Fruit fly (Drosophila melanogaster) whole organism, embryonic: Measurements from ENCODE around the gene Ubc4.
A peak's percentile ranks its signal among the peaks of the same experiment; 100 is the strongest.

Experiments
- Ada2b ChIP-seq: fragments of 200-800 bp; sonication (Bioruptor generic); IDR thresholded peaks from 2 replicates; pipeline ENCODE4 v1.3.6; 2022; ENCODE audit warnings: missing biosample characterization, missing genetic modification characterization
- CG11696 ChIP-seq: fragments of 200-800 bp; sonication (Bioruptor generic); IDR thresholded peaks from 2 replicates; pipeline ENCODE4 v1.3.6; 2022; ENCODE audit warnings: missing biosample characterization, missing genetic modification characterization
- CG12391 ChIP-seq: fragments of 200-800 bp; sonication (Bioruptor generic); optimal IDR thresholded peaks from 3 replicates; lab custom pipeline; 2018; ENCODE audit warnings: missing biosample characterization, mild to moderate bottlenecking, missing genetic modification characterization, moderate library complexity
- CG13296 ChIP-seq: fragments of 200-800 bp; sonication (Bioruptor generic); optimal IDR thresholded peaks from 3 replicates; lab custom pipeline; 2018; ENCODE audit warnings: missing biosample characterization, mild to moderate bottlenecking, missing genetic modification characterization
- CG15269 ChIP-seq: fragments of 200-800 bp; sonication (Bioruptor generic); optimal IDR thresholded peaks from 2 replicates; lab custom pipeline; 2018; ENCODE audit warnings: missing biosample characterization, mild to moderate bottlenecking, missing genetic modification characterization, moderate library complexity
- CG17328 ChIP-seq: fragments of 200-800 bp; sonication (Bioruptor generic); IDR thresholded peaks from 2 replicates; pipeline ENCODE4 v1.3.6; 2022; ENCODE audit warnings: missing biosample characterization, missing genetic modification characterization
- CG17361 ChIP-seq: fragments of 200-800 bp; sonication (Bioruptor generic); IDR thresholded peaks from 3 replicates; pipeline ENCODE4 v1.3.6; 2022; ENCODE audit warnings: missing biosample characterization, missing genetic modification characterization
- CG17612 ChIP-seq: fragments of 200-800 bp; sonication (Bioruptor generic); IDR thresholded peaks from 2 replicates; pipeline ENCODE4 v1.3.6; 2022; ENCODE audit warnings: missing biosample characterization, missing genetic modification characterization
- CG18011 ChIP-seq: fragments of 200-800 bp; sonication (Bioruptor generic); optimal IDR thresholded peaks from 2 replicates; lab custom pipeline; 2017; ENCODE audit warnings: missing biosample characterization, missing genetic modification characterization, mild to moderate bottlenecking, moderate library complexity, missing genotype
- CG18599 ChIP-seq: fragments of 200-800 bp; sonication (Bioruptor generic); optimal IDR thresholded peaks from 3 replicates; lab custom pipeline; 2017; ENCODE audit warnings: missing biosample characterization, missing genetic modification characterization, mild to moderate bottlenecking, moderate library complexity, missing genetic modification reagents
- CG2129 ChIP-seq: fragments of 200-800 bp; sonication (Bioruptor generic); IDR thresholded peaks from 2 replicates; pipeline ENCODE4 v1.3.6; 2022; ENCODE audit warnings: missing biosample characterization, missing genetic modification characterization; ENCODE audit not compliant: partially characterized antibody
- CG2889 ChIP-seq: fragments of 200-800 bp; sonication (Bioruptor generic); IDR thresholded peaks from 3 replicates; pipeline ENCODE4 v1.3.6; 2022; ENCODE audit warnings: missing biosample characterization, missing genetic modification characterization
- CG30403 ChIP-seq: fragments of 200-800 bp; sonication (Bioruptor generic); optimal IDR thresholded peaks from 3 replicates; lab custom pipeline; 2016; ENCODE audit warnings: missing biosample characterization, missing genetic modification characterization
- CG30431 ChIP-seq: fragments of 200-800 bp; sonication (Bioruptor generic); optimal IDR thresholded peaks from 2 replicates; lab custom pipeline; 2017; ENCODE audit warnings: missing biosample characterization, missing genetic modification characterization
- CG31441 ChIP-seq: fragments of 200-800 bp; sonication (Bioruptor generic); IDR thresholded peaks from 2 replicates; pipeline ENCODE4 v1.3.6; 2022; ENCODE audit warnings: missing biosample characterization, missing genetic modification characterization
- CG34376 ChIP-seq: fragments of 200-800 bp; sonication (Bioruptor generic); optimal IDR thresholded peaks from 2 replicates; lab custom pipeline; 2018; ENCODE audit warnings: missing biosample characterization, mild to moderate bottlenecking, missing genetic modification characterization
- CG34422 ChIP-seq: fragments of 200-800 bp; sonication (Bioruptor generic); IDR thresholded peaks from 3 replicates; pipeline ENCODE4 v1.3.6; 2022; ENCODE audit warnings: missing biosample characterization, missing genetic modification characterization
- CG6689 ChIP-seq: fragments of 200-800 bp; sonication (Bioruptor generic); IDR thresholded peaks from 2 replicates; pipeline ENCODE4 v1.3.6; 2022; ENCODE audit warnings: missing biosample characterization, missing genetic modification characterization
- CG7839 ChIP-seq: fragments of 200-800 bp; sonication (Bioruptor generic); optimal IDR thresholded peaks from 3 replicates; lab custom pipeline; 2018; ENCODE audit warnings: missing biosample characterization, mild to moderate bottlenecking, missing genetic modification characterization, moderate library complexity
- CG8290 ChIP-seq, 3 experiments: fragments of 200-800 bp; sonication (Bioruptor generic); optimal IDR thresholded peaks; 2 replicates each; lab custom pipeline; 2016 to 2019; ENCODE audit warnings: missing biosample characterization in 3 of 3, missing genetic modification characterization in 3 of 3, mild to moderate bottlenecking in 2 of 3, moderate library complexity in 1 of 3
- Dip2 ChIP-seq: fragments of 200-800 bp; sonication (Bioruptor generic); IDR thresholded peaks from 2 replicates; pipeline ENCODE4 v1.3.6; 2022; ENCODE audit warnings: missing biosample characterization, missing genetic modification characterization
- E2f2 ChIP-seq: fragments of 200-800 bp; sonication (Bioruptor generic); IDR thresholded peaks from 2 replicates; pipeline ENCODE4 v1.3.6; 2022; ENCODE audit warnings: missing biosample characterization, missing genetic modification characterization
- H2.0 ChIP-seq: fragments of 200-800 bp; sonication (Bioruptor generic); IDR thresholded peaks from 2 replicates; pipeline ENCODE4 v1.3.6; 2022; ENCODE audit warnings: missing biosample characterization, missing genetic modification characterization
- HHEX ChIP-seq: fragments of 200-800 bp; sonication (Bioruptor generic); optimal IDR thresholded peaks from 3 replicates; lab custom pipeline; 2017; ENCODE audit warnings: missing biosample characterization, mild to moderate bottlenecking, missing genetic modification characterization, missing genetic modification reagents
- Hr39 ChIP-seq: fragments of >200 bp; optimal IDR thresholded peaks from 2 replicates; lab custom pipeline; 2017
- Jarid2 ChIP-seq: fragments of 200-800 bp; sonication (Bioruptor generic); optimal IDR thresholded peaks from 3 replicates; lab custom pipeline; 2017; ENCODE audit warnings: mild to moderate bottlenecking, missing biosample characterization, missing genetic modification reagents, missing genetic modification characterization
- Kr ChIP-seq: fragments of 200-800 bp; sonication (Bioruptor generic); optimal IDR thresholded peaks from 2 replicates; lab custom pipeline; 2017; ENCODE audit warnings: missing biosample characterization, mild to moderate bottlenecking, missing genetic modification characterization
- Lim3 ChIP-seq: fragments of 200-800 bp; sonication (Bioruptor generic); IDR thresholded peaks from 2 replicates; pipeline ENCODE4 v1.3.6; 2022; ENCODE audit warnings: missing biosample characterization, missing genetic modification characterization
- Max ChIP-seq: fragments of 200-800 bp; sonication (Bioruptor generic); optimal IDR thresholded peaks from 2 replicates; lab custom pipeline; 2016; ENCODE audit warnings: missing biosample characterization, mild to moderate bottlenecking, missing genetic modification characterization
- Med ChIP-seq: fragments of 200-800 bp; sonication (Bioruptor generic); peaks from one replicate; lab custom pipeline; 2016; ENCODE audit warnings: missing biosample characterization, missing genetic modification characterization, mild to moderate bottlenecking, inconsistent platforms, moderate library complexity
- Nf-YB ChIP-seq: fragments of 200-800 bp; sonication (Bioruptor generic); optimal IDR thresholded peaks from 3 replicates; lab custom pipeline; 2019; ENCODE audit warnings: missing biosample characterization, mild to moderate bottlenecking, missing genetic modification characterization, moderate library complexity
- Sox100B ChIP-seq: fragments of 200-800 bp; sonication (Bioruptor generic); optimal IDR thresholded peaks from 3 replicates; lab custom pipeline; 2018; ENCODE audit warnings: missing biosample characterization, mild to moderate bottlenecking, missing genetic modification characterization
- Sry-β ChIP-seq: fragments of 200-800 bp; sonication (Bioruptor generic); optimal IDR thresholded peaks from 2 replicates; lab custom pipeline; 2018; ENCODE audit warnings: missing biosample characterization, mild to moderate bottlenecking, missing genetic modification characterization, moderate library complexity
- TFAM ChIP-seq: fragments of 200-800 bp; sonication (Bioruptor generic); optimal IDR thresholded peaks from 2 replicates; lab custom pipeline; 2017; ENCODE audit warnings: missing biosample characterization, missing genetic modification characterization, inconsistent platforms
- amos ChIP-seq: fragments of 200-800 bp; sonication (Bioruptor generic); IDR thresholded peaks from 2 replicates; pipeline ENCODE4 v1.3.6; 2022; ENCODE audit warnings: missing biosample characterization, missing genetic modification characterization; ENCODE audit not compliant: partially characterized antibody
- az2 ChIP-seq: fragments of 200-800 bp; sonication (Bioruptor generic); optimal IDR thresholded peaks from 3 replicates; lab custom pipeline; 2016; ENCODE audit warnings: missing biosample characterization, missing genetic modification characterization
- cas ChIP-seq: fragments of 200-800 bp; sonication (Bioruptor generic); IDR thresholded peaks from 2 replicates; pipeline ENCODE4 v1.3.6; 2022; ENCODE audit warnings: missing biosample characterization, missing genetic modification characterization
- crp ChIP-seq, 2 experiments: fragments of 200-800 bp; sonication (Bioruptor generic); optimal IDR thresholded peaks; 2 replicates in 1 of 2; 3 replicates in 1 of 2; lab custom pipeline; 2017; ENCODE audit warnings: missing biosample characterization in 2 of 2, missing genetic modification characterization in 2 of 2, mild to moderate bottlenecking in 1 of 2, moderate library complexity in 1 of 2
- jing ChIP-seq: fragments of 200-800 bp; sonication (Bioruptor generic); optimal IDR thresholded peaks from 2 replicates; lab custom pipeline; 2018; ENCODE audit warnings: missing biosample characterization, mild to moderate bottlenecking, missing genetic modification characterization
- jumu ChIP-seq: fragments of 200-800 bp; sonication (Bioruptor generic); optimal IDR thresholded peaks from 3 replicates; lab custom pipeline; 2016; ENCODE audit warnings: missing biosample characterization, missing genetic modification characterization
- klu ChIP-seq: fragments of 200-800 bp; sonication (Bioruptor generic); IDR thresholded peaks from 2 replicates; pipeline ENCODE4 v1.3.6; 2022; ENCODE audit warnings: missing biosample characterization, missing genetic modification characterization
- lov ChIP-seq, 2 experiments: fragments of 200-800 bp in 1 of 2; fragments of >200 bp in 1 of 2; sonication (Bioruptor generic) in 1 of 2; IDR thresholded peaks in 1 of 2; optimal IDR thresholded peaks in 1 of 2; 2 replicates in 1 of 2; 3 replicates in 1 of 2; pipeline versions ENCODE4 v1.3.6 to Lab custom; 2017 to 2022; ENCODE audit warnings: missing biosample characterization in 1 of 2, missing genetic modification characterization in 1 of 2
- pho ChIP-seq: fragments of 200-800 bp; sonication (Bioruptor generic); optimal IDR thresholded peaks from 2 replicates; lab custom pipeline; 2016; ENCODE audit warnings: missing biosample characterization, missing genetic modification characterization
- psq ChIP-seq: fragments of 200-800 bp; sonication (Bioruptor generic); optimal IDR thresholded peaks from 2 replicates; lab custom pipeline; 2017; ENCODE audit warnings: missing biosample characterization, missing genetic modification characterization
- sens ChIP-seq: fragments of 200-800 bp; sonication (Bioruptor generic); peaks from one replicate; lab custom pipeline; 2016; ENCODE audit warnings: missing biosample characterization, missing genetic modification characterization
- sens-2 ChIP-seq: fragments of 200-800 bp; sonication (Bioruptor generic); IDR thresholded peaks from 2 replicates; pipeline ENCODE4 v1.3.6; 2022; ENCODE audit warnings: missing biosample characterization, missing genetic modification characterization
- sisA ChIP-seq: fragments of 200-800 bp; sonication (Bioruptor generic); IDR thresholded peaks from 2 replicates; pipeline ENCODE4 v1.3.6; 2022; ENCODE audit warnings: missing biosample characterization, missing genetic modification characterization
- so ChIP-seq: fragments of 200-800 bp; sonication (Bioruptor generic); IDR thresholded peaks from 3 replicates; pipeline ENCODE4 v1.3.6; 2022; ENCODE audit warnings: missing biosample characterization, missing genetic modification characterization
- sob ChIP-seq: fragments of 200-800 bp; sonication (Bioruptor generic); IDR thresholded peaks from 2 replicates; pipeline ENCODE4 v1.3.6; 2022; ENCODE audit warnings: missing biosample characterization, missing genetic modification characterization
- tin ChIP-seq: fragments of 200-800 bp; sonication (Bioruptor generic); optimal IDR thresholded peaks from 3 replicates; lab custom pipeline; 2016; ENCODE audit warnings: missing biosample characterization, missing genetic modification characterization
- zen2 ChIP-seq: fragments of 200-800 bp; sonication (Bioruptor generic); IDR thresholded peaks from 3 replicates; pipeline ENCODE4 v1.3.6; 2022; ENCODE audit warnings: missing biosample characterization, missing genetic modification characterization; ENCODE audit not compliant: partially characterized antibody

Gene Ubc4

dm6 chr3L:9695647-9696046 is 2.5 kb upstream of the Ubc4 start (continued):
- no peak for TF ChIP-seq Kr (GFP tag; lab: Kevin White, UChicago)
- no peak for TF ChIP-seq sens-2
- peak; percentile 54 for TF ChIP-seq CG12391 (tag; lab: Kevin White, UChicago)
- TF ChIP-seq Lim3 (GFP tag; lab: Robert Waterston, UW): no peak
- no peak for TF ChIP-seq CG17612
- no peak for TF ChIP-seq psq (GFP tag; lab: Kevin White, UChicago)
- no peak for TF ChIP-seq CG13296 (GFP tag; lab: Kevin White, UChicago)
- no peak for TF ChIP-seq lov (optimal IDR thresholded peaks at IDR 0.05; lab: Kevin White, UChicago)
- TF ChIP-seq lov (GFP tag; IDR thresholded peaks at IDR 0.05; lab: Robert Waterston, UW): no peak
- TF ChIP-seq Ada2b (GFP tag; lab: Robert Waterston, UW): no peak
- TF ChIP-seq CG34422 (GFP tag; lab: Robert Waterston, UW): no peak
- TF ChIP-seq CG2889 (GFP tag; lab: Robert Waterston, UW): no peak
- TF ChIP-seq CG8290 (GFP tag; optimal IDR thresholded peaks at IDR 0.05; lab: Kevin White, UChicago): no peak
- no peak for TF ChIP-seq CG8290 (tag; optimal IDR thresholded peaks at IDR 0.05; lab: Kevin White, UChicago)
- TF ChIP-seq tin (GFP tag; lab: Kevin White, UChicago): no peak
- peak; percentile 64 for TF ChIP-seq sens (GFP tag; lab: Kevin White, UChicago)
- no peak for TF ChIP-seq CG17328 (GFP tag; lab: Robert Waterston, UW)
- no peak for TF ChIP-seq jing
- peak; percentile 49 for TF ChIP-seq CG30403 (GFP tag; lab: Kevin White, UChicago)
- TF ChIP-seq CG34376 (GFP tag; lab: Kevin White, UChicago): no peak
- no peak for TF ChIP-seq Max
- TF ChIP-seq CG15269 (tag; lab: Kevin White, UChicago): peak; percentile 67
- TF ChIP-seq Jarid2 (GFP tag; lab: Kevin White, UChicago): no peak
- no peak for TF ChIP-seq zen2 (GFP tag; lab: Robert Waterston, UW)
- peak; percentile 4 for TF ChIP-seq az2
- no peak for TF ChIP-seq jumu (GFP tag; lab: Kevin White, UChicago)
- peak; percentile 2 for TF ChIP-seq Nf-YB
- TF ChIP-seq so: no peak
- TF ChIP-seq CG18011: no peak
- TF ChIP-seq CG18599: peak; percentile 4
- peak; percentile 70; the same call in 2 of the 3 replicates for TF ChIP-seq CG17361 (GFP tag; lab: Robert Waterston, UW)
- TF ChIP-seq E2f2 (GFP tag; lab: Robert Waterston, UW): no peak
- TF ChIP-seq CG7839 (tag; lab: Kevin White, UChicago): peak; percentile 59
- TF ChIP-seq Dip2 (GFP tag; lab: Robert Waterston, UW): no peak
- TF ChIP-seq H2.0: no peak
- no peak for TF ChIP-seq pho
- TF ChIP-seq CG30431: no peak
- no peak for TF ChIP-seq CG2129 (GFP tag; lab: Robert Waterston, UW)
- no peak for TF ChIP-seq Hr39
- TF ChIP-seq klu: no peak
- TF ChIP-seq CG11696 (GFP tag; lab: Robert Waterston, UW): no peak
- TF ChIP-seq Sox100B (GFP tag; lab: Kevin White, UChicago): peak; percentile 22
- no peak for TF ChIP-seq TFAM (GFP tag; lab: Kevin White, UChicago)
- no peak for TF ChIP-seq Sry-β (GFP tag; lab: Kevin White, UChicago)
- no peak for TF ChIP-seq sisA (GFP tag; lab: Robert Waterston, UW)
- no peak for TF ChIP-seq cas
- peak; percentile 2 for TF ChIP-seq HHEX
- TF ChIP-seq CG6689: peak; percentile 24
- peak; percentile 59; the same call in 1 of the 2 replicates for TF ChIP-seq CG31441 (GFP tag; lab: Robert Waterston, UW)
- TF ChIP-seq crp (GFP tag; optimal IDR thresholded peaks at IDR 0.05; lab: Kevin White, UChicago): no peak
- TF ChIP-seq amos (GFP tag; lab: Robert Waterston, UW): no peak
- no peak for TF ChIP-seq sob
- no peak for TF ChIP-seq Med (GFP tag; lab: Kevin White, UChicago)
